Worm (Caenorhabditis elegans) whole organism, early embryonic: ENCODE measurements around the gene F01E11.18.

Experiments used
- B0310.2 ChIP-seq: sonication (generic microtip); optimal IDR thresholded peaks from 2 replicates; lab custom pipeline; 2016; ENCODE audit warnings: mild to moderate bottlenecking, missing genetic modification characterization, missing compliant biosample characterization
- F13C5.2 ChIP-seq: sonication (generic microtip); optimal IDR thresholded peaks from 2 replicates; lab custom pipeline; 2017; ENCODE audit warnings: mild to moderate bottlenecking, missing genetic modification characterization, inconsistent platforms, missing compliant biosample characterization
- aly-1 ChIP-seq: sonication (generic microtip); optimal IDR thresholded peaks from 2 replicates; lab custom pipeline; 2016; ENCODE audit warnings: missing genetic modification characterization, missing compliant biosample characterization
- ama-1 ChIP-seq: fragments of 150-350 bp; optimal IDR thresholded peaks from 2 replicates; lab custom pipeline; 2014
- ceh-13 ChIP-seq: fragments of 200-800 bp; sonication (Bioruptor generic); optimal IDR thresholded peaks from 2 replicates; lab custom pipeline; 2018; ENCODE audit warnings: mild to moderate bottlenecking, missing genetic modification characterization, missing compliant biosample characterization
- ceh-36 ChIP-seq: sonication (generic microtip); optimal IDR thresholded peaks from 2 replicates; lab custom pipeline; 2016; ENCODE audit warnings: missing genetic modification characterization, inconsistent platforms, missing compliant biosample characterization
- ets-7 ChIP-seq: sonication (generic microtip); optimal IDR thresholded peaks from 2 replicates; lab custom pipeline; 2016; ENCODE audit warnings: missing genotype, missing genetic modification characterization, missing compliant biosample characterization
- flt-1 ChIP-seq: fragments of 200-800 bp; sonication (Bioruptor generic); IDR thresholded peaks from 2 replicates; pipeline ENCODE4 v1.3.6; 2022; ENCODE audit warnings: missing genetic modification characterization, missing compliant biosample characterization
- hmbx-1 ChIP-seq: sonication (generic microtip); optimal IDR thresholded peaks from 2 replicates; lab custom pipeline; 2016; ENCODE audit warnings: mild to moderate bottlenecking, missing genetic modification characterization, missing compliant biosample characterization
- hmg-4 ChIP-seq: fragments of 200-800 bp; sonication (Bioruptor generic); optimal IDR thresholded peaks from 2 replicates; lab custom pipeline; 2018; ENCODE audit warnings: mild to moderate bottlenecking, missing genetic modification characterization, missing compliant biosample characterization
- hnd-1 ChIP-seq: sonication (generic microtip); optimal IDR thresholded peaks from 2 replicates; lab custom pipeline; 2016; ENCODE audit warnings: missing genetic modification characterization, missing compliant biosample characterization
- pes-1 ChIP-seq: fragments of 200-800 bp; sonication (Bioruptor generic); IDR thresholded peaks from 2 replicates; pipeline ENCODE4 v1.3.6; 2022; ENCODE audit warnings: missing genetic modification reagents, missing genetic modification characterization, missing compliant biosample characterization
- scrt-1 ChIP-seq: fragments of 200-800 bp; sonication (Bioruptor generic); IDR thresholded peaks from 2 replicates; pipeline ENCODE4 v1.3.6; 2022; ENCODE audit warnings: missing genetic modification characterization, missing compliant biosample characterization
- sea-1 ChIP-seq: fragments of 200-800 bp; sonication (Bioruptor generic); conservative IDR thresholded peaks from 2 replicates; pipeline ENCODE4 v1.3.6; 2022; ENCODE audit warnings: missing genetic modification characterization, missing compliant biosample characterization
- tbx-11 ChIP-seq: fragments of 200-800 bp; sonication (Bioruptor generic); IDR thresholded peaks from 2 replicates; pipeline ENCODE4 v1.3.6; 2022; ENCODE audit warnings: missing genetic modification characterization, missing compliant biosample characterization
- tbx-37 ChIP-seq: fragments of 200-800 bp; sonication (Bioruptor generic); conservative IDR thresholded peaks from 2 replicates; pipeline ENCODE4 v1.3.6; 2022; ENCODE audit warnings: missing genetic modification reagents, missing genetic modification characterization, missing compliant biosample characterization
- tra-4 ChIP-seq: sonication (generic microtip); optimal IDR thresholded peaks from 2 replicates; lab custom pipeline; 2017; ENCODE audit warnings: missing genetic modification characterization, missing compliant biosample characterization

The F01E11.18 gene

ce11 chrX:6989342-6989741 is at the start of gene F01E11.18:
F01E11.18 (plus strand) TSS chrX:6989642.
- TF ChIP-seq ets-7 (tag; lab: Kevin White, UChicago) (no peak), hmg-4 (GFP tag; lab: Kevin White, UChicago) (no peak), sea-1 (GFP tag; lab: Robert Waterston, UW) (no peak), ama-1 (lab: Kevin White, UChicago) (no peak), ceh-36 (tag; lab: Kevin White, UChicago) (no peak), aly-1 (no peak), tra-4 (tag; lab: Kevin White, UChicago) (no peak), hmbx-1 (tag; lab: Kevin White, UChicago) (no peak), B0310.2 (tag; lab: Kevin White, UChicago) (no peak), tbx-11 (GFP tag; lab: Robert Waterston, UW) (no peak), hnd-1 (tag; lab: Kevin White, UChicago) (no peak), ceh-13 (no peak), flt-1 (GFP tag; lab: Robert Waterston, UW) (no peak), F13C5.2 (tag; lab: Kevin White, UChicago) (no peak), pes-1 (GFP tag; lab: Robert Waterston, UW) (no peak), scrt-1 (no peak), tbx-37 (GFP tag; lab: Robert Waterston, UW) (no peak)

ce11 chrX:6939917-6940316 is 49.5 kb upstream of the F01E11.18 start, which contains the start of gene C16E9.1:
C16E9.1 (plus strand) TSS chrX:6940217.
- TF ChIP-seq hnd-1 (tag; lab: Kevin White, UChicago) (no peak), B0310.2 (tag; lab: Kevin White, UChicago) (no peak), ama-1 (lab: Kevin White, UChicago) (no peak), tra-4 (tag; lab: Kevin White, UChicago) (no peak), scrt-1 (no peak), sea-1 (GFP tag; lab: Robert Waterston, UW) (no peak), hmg-4 (GFP tag; lab: Kevin White, UChicago) (no peak), ceh-36 (tag; lab: Kevin White, UChicago) (no peak), ceh-13 (no peak), ets-7 (tag; lab: Kevin White, UChicago) (no peak), tbx-37 (GFP tag; lab: Robert Waterston, UW) (no peak), F13C5.2 (tag; lab: Kevin White, UChicago) (no peak), aly-1 (no peak), tbx-11 (GFP tag; lab: Robert Waterston, UW) (no peak), flt-1 (GFP tag; lab: Robert Waterston, UW) (no peak), hmbx-1 (tag; lab: Kevin White, UChicago) (no peak), pes-1 (GFP tag; lab: Robert Waterston, UW) (no peak)

DNA sequence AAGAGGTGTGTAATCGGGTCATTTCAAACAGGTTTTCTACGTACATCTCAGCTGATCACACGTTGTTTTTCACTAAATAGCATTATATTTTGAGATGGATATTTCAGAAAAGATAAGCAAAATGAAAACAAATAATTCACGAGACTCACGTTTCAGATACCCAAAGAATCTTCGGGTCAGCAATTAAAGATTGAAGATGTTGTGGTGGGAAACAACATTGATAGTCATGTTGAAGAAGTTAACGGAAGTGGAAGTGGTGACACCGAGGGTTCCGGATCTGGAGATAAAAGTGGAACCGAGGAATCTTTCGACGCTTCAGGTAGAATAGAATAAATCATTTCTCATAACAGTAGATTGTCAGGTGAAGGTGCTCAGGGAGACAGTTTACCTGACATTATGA is 48.7 kb upstream of the F01E11.18 start:
- no peak for TF ChIP-seq hmbx-1 (tag; lab: Kevin White, UChicago)
- no peak for TF ChIP-seq pes-1 (GFP tag; lab: Robert Waterston, UW)

ce11 chrX:6941711-6942110 is 47.7 kb upstream of the F01E11.18 start:
- no peak for TF ChIP-seq flt-1 (GFP tag; lab: Robert Waterston, UW)
- TF ChIP-seq ceh-13: no peak
- TF ChIP-seq tbx-37 (GFP tag; lab: Robert Waterston, UW): no peak
- no peak for TF ChIP-seq tbx-11 (GFP tag; lab: Robert Waterston, UW)
- no peak for TF ChIP-seq ets-7 (tag; lab: Kevin White, UChicago)
- TF ChIP-seq hmg-4 (GFP tag; lab: Kevin White, UChicago): no peak
- TF ChIP-seq hnd-1 (tag; lab: Kevin White, UChicago): no peak
- no peak for TF ChIP-seq aly-1
- TF ChIP-seq scrt-1: no peak
- no peak for TF ChIP-seq ama-1 (lab: Kevin White, UChicago)
- TF ChIP-seq pes-1 (GFP tag; lab: Robert Waterston, UW): no peak
- no peak for TF ChIP-seq F13C5.2 (tag; lab: Kevin White, UChicago)
- TF ChIP-seq hmbx-1 (tag; lab: Kevin White, UChicago): no peak
- no peak for TF ChIP-seq tra-4 (tag; lab: Kevin White, UChicago)
- no peak for TF ChIP-seq sea-1 (GFP tag; lab: Robert Waterston, UW)
- TF ChIP-seq B0310.2 (tag; lab: Kevin White, UChicago): no peak
- no peak for TF ChIP-seq ceh-36 (tag; lab: Kevin White, UChicago)

DNA sequence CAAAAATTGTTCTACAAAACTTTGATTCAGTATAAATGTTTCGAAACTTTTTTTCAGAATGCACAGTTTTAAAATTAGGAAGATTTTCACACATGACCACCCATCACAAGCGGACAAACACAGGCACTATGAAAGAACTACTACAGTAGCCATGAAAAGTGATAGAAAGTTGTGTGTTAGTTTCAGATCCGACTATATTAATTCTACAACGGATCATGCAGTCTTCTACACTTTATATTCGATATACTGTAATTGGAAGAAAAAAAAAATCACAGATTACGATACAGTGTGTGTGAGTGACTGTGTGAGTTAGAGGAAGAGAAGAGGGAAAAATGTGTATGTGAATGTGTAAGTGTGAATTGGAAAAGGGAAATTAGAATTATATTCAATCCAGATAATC is 42.7 kb upstream of the F01E11.18 start:
- no peak for TF ChIP-seq F13C5.2 (tag; lab: Kevin White, UChicago)
- no peak for TF ChIP-seq tbx-11 (GFP tag; lab: Robert Waterston, UW)
- TF ChIP-seq hmbx-1 (tag; lab: Kevin White, UChicago): no peak
- no peak for TF ChIP-seq ets-7 (tag; lab: Kevin White, UChicago)
- no peak for TF ChIP-seq tra-4 (tag; lab: Kevin White, UChicago)
- TF ChIP-seq ama-1 (lab: Kevin White, UChicago): no peak
- TF ChIP-seq aly-1: no peak
- TF ChIP-seq pes-1 (GFP tag; lab: Robert Waterston, UW): no peak
- no peak for TF ChIP-seq hnd-1 (tag; lab: Kevin White, UChicago)
- TF ChIP-seq sea-1 (GFP tag; lab: Robert Waterston, UW): no peak
- no peak for TF ChIP-seq tbx-37 (GFP tag; lab: Robert Waterston, UW)
- no peak for TF ChIP-seq ceh-36 (tag; lab: Kevin White, UChicago)
- no peak for TF ChIP-seq flt-1 (GFP tag; lab: Robert Waterston, UW)

DNA sequence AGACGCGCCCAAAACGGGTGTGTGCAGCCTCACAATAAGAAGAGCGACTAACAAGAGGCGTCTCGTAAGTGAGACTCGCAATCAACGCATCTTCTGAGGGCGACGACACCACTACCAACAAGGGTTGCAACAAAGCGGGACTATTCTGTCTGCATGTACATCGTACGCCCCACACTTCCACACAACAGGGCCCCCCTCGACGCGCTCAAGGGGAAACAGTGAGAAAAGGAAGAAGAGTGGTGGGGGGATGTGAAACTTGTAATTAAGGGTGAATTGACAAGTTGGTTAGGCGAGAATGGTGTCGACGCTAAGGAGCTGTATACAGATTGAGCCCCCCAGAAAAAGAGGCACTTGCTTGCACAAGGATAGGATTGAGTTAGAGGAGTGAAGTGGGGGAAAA is 36.1 kb upstream of the F01E11.18 start:
- TF ChIP-seq scrt-1: no peak

DNA sequence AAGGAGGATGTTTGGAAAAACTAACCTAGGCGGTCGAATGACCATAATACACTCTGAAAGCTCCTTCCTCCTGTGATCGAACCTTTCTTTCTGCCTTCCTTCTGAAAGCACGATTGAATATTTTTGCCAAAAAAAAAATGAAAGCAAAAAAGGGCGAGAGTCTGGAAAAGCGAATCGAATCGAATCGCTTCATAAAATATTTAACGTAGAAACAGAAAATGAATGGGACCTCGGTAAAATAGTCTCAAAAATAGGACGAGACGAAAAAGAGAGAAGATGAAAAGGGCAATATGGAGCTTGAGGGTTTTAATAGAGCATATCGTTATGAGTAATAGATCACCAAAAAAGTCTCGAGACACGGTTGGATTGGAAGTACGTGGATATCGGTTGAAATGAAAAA is 33.1 kb upstream of the F01E11.18 start, which contains the start of gene inx-1:
TSS of gene inx-1 (minus strand) at position 101 of the 400 bp plus-strand sequence.
- TF ChIP-seq tra-4 (tag; lab: Kevin White, UChicago): no peak
- no peak for TF ChIP-seq pes-1 (GFP tag; lab: Robert Waterston, UW)
- no peak for TF ChIP-seq F13C5.2 (tag; lab: Kevin White, UChicago)
- no peak for TF ChIP-seq hmg-4 (GFP tag; lab: Kevin White, UChicago)
- no peak for TF ChIP-seq sea-1 (GFP tag; lab: Robert Waterston, UW)
- TF ChIP-seq aly-1: no peak
